Worm (Caenorhabditis elegans): Measurements from ENCODE around the gene R160.12.

- TF ChIP-seq lin-13 (tag; optimal IDR thresholded peaks at IDR 0.05) = no peak
- no peak for TF ChIP-seq snpc-4 (tag; optimal IDR thresholded peaks at IDR 0.05)
- no peak for TF ChIP-seq ces-1 (GFP tag; optimal IDR thresholded peaks at IDR 0.05)
- no peak for TF ChIP-seq tbx-8 (GFP tag; optimal IDR thresholded peaks at IDR 0.05)
- TF ChIP-seq ztf-11 (tag; optimal IDR thresholded peaks at IDR 0.05) = no peak
- TF ChIP-seq pha-4 (tag; optimal IDR thresholded peaks at IDR 0.05) = no peak
- no peak for TF ChIP-seq elt-1 (tag; optimal IDR thresholded peaks at IDR 0.05; ENCODE audit: borderline replicate concordance, insufficient read depth)
- no peak for TF ChIP-seq sem-2 (GFP tag; optimal IDR thresholded peaks at IDR 0.05)
- TF ChIP-seq lsy-2 (tag; optimal IDR thresholded peaks at IDR 0.05) = no peak
- no peak for TF ChIP-seq zip-8 (tag; optimal IDR thresholded peaks at IDR 0.05)
- TF ChIP-seq unc-120 (tag; optimal IDR thresholded peaks at IDR 0.05; ENCODE audit: poor library complexity, severe bottlenecking) = no peak
- no peak for TF ChIP-seq unc-62 (GFP tag; optimal IDR thresholded peaks at IDR 0.05)
- no peak for TF ChIP-seq nhr-76 (tag; optimal IDR thresholded peaks at IDR 0.05)
- no peak for TF ChIP-seq nhr-28 (tag; optimal IDR thresholded peaks at IDR 0.05)
Observed at ce11 chrX:4343915-4344314, 33.7 kb downstream of the R160.12 start, which contains the start of gene F14H12.3.

Measured in whole organism, mixed stage, embryonic.